Worm (Caenorhabditis elegans) whole organism, early embryonic: Measurements from ENCODE around the gene clec-160.

ENCODE experiments used
- aly-1 ChIP-seq: sonication (generic microtip); optimal IDR thresholded peaks from 2 replicates; lab custom pipeline; 2016; ENCODE audit warnings: missing genetic modification characterization, missing compliant biosample characterization
- ama-1 ChIP-seq: fragments of 150-350 bp; optimal IDR thresholded peaks from 2 replicates; lab custom pipeline; 2014
- ceh-13 ChIP-seq: fragments of 200-800 bp; sonication (Bioruptor generic); optimal IDR thresholded peaks from 2 replicates; lab custom pipeline; 2018; ENCODE audit warnings: mild to moderate bottlenecking, missing genetic modification characterization, missing compliant biosample characterization
- ceh-36 ChIP-seq: sonication (generic microtip); optimal IDR thresholded peaks from 2 replicates; lab custom pipeline; 2016; ENCODE audit warnings: missing genetic modification characterization, inconsistent platforms, missing compliant biosample characterization
- flt-1 ChIP-seq: fragments of 200-800 bp; sonication (Bioruptor generic); IDR thresholded peaks from 2 replicates; pipeline ENCODE4 v1.3.6; 2022; ENCODE audit warnings: missing genetic modification characterization, missing compliant biosample characterization
- tbx-11 ChIP-seq: fragments of 200-800 bp; sonication (Bioruptor generic); IDR thresholded peaks from 2 replicates; pipeline ENCODE4 v1.3.6; 2022; ENCODE audit warnings: missing genetic modification characterization, missing compliant biosample characterization
- tbx-37 ChIP-seq: fragments of 200-800 bp; sonication (Bioruptor generic); conservative IDR thresholded peaks from 2 replicates; pipeline ENCODE4 v1.3.6; 2022; ENCODE audit warnings: missing genetic modification reagents, missing genetic modification characterization, missing compliant biosample characterization

DNA sequence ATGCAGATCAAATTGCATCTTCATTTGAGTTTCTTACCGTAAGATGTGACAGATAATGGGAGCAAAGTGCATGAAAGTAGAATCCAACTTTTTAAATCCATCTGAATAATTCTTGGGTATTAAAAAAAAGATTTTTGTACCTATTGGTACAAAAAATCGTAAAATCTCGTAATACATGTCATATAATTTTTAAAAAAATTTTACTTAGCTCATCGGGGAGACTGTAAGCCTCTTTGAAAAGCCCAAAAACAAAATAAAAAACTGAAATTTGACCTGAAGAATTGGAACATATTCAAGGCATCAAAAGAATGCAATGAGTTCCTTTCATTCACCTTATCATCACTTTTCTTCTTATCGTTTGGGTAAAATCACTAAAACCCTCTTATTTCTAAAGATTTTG, at the start of gene clec-160:
- TF ChIP-seq ceh-13 (GFP tag; lab: Kevin White, UChicago) (no peak), ama-1 (lab: Kevin White, UChicago) (no peak), ceh-36 (tag; lab: Kevin White, UChicago) (no peak), tbx-11 (no peak), aly-1 (no peak), flt-1 (GFP tag; lab: Robert Waterston, UW) (no peak), tbx-37 (GFP tag; lab: Robert Waterston, UW) (no peak)
